Worm (Caenorhabditis elegans) whole organism, early embryonic: Measurements from ENCODE around the gene lgl-1.

Experiments
- B0310.2 ChIP-seq: sonication (generic microtip); optimal IDR thresholded peaks from 2 replicates; lab custom pipeline; 2016; ENCODE audit warnings: mild to moderate bottlenecking, missing genetic modification characterization, missing compliant biosample characterization
- hmbx-1 ChIP-seq: sonication (generic microtip); optimal IDR thresholded peaks from 2 replicates; lab custom pipeline; 2016; ENCODE audit warnings: mild to moderate bottlenecking, missing genetic modification characterization, missing compliant biosample characterization

DNA sequence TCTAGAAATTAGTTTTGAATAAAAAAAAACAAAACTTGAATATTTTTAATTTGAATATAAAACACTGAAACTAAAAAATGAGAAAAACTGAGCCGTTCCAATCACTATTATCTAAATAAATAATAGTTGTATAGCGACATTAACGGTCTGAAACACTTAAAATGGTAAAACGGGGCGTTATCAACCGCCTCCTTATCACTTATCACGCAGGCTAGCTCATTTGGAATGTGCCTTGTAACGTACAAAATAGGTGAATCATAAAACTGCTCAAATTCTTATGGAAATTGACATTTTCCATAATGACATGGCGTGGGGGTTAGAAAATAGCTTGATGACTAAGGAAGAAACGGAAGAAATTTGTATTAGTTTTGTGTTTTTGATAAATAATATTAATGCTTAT, 55.0 kb downstream of the lgl-1 start, which contains the start of gene ifd-2:
- TF ChIP-seq B0310.2 (tag; lab: Kevin White, UChicago) (no peak), hmbx-1 (tag; lab: Kevin White, UChicago) (no peak)
